Fruit fly (Drosophila melanogaster) whole organism, wandering third instar larva: Measurements from ENCODE around the gene fuss.

Experiments used
- Abd-B ChIP-seq: fragments of >200 bp; optimal IDR thresholded peaks from 2 replicates; lab custom pipeline; 2017; ENCODE audit warnings: missing biosample characterization, missing genetic modification characterization
- CG32264 ChIP-seq: fragments of 200-800 bp; sonication (Bioruptor generic); optimal IDR thresholded peaks from 2 replicates; lab custom pipeline; 2016; ENCODE audit warnings: missing biosample characterization, missing genetic modification characterization
- CG9705 ChIP-seq: fragments of 200-800 bp; sonication (Bioruptor generic); optimal IDR thresholded peaks from 2 replicates; lab custom pipeline; 2018; ENCODE audit warnings: missing biosample characterization, mild to moderate bottlenecking, missing genetic modification characterization
- Dfd ChIP-seq: fragments of >200 bp; optimal IDR thresholded peaks from 2 replicates; lab custom pipeline; 2017; ENCODE audit warnings: missing biosample characterization, missing genetic modification characterization
- Dif ChIP-seq: fragments of 200-275, 200-300 bp; sonication (Bioruptor generic); optimal IDR thresholded peaks from 2 replicates; lab custom pipeline; 2018; ENCODE audit warnings: missing biosample characterization, missing genetic modification characterization; ENCODE audit not compliant: partially characterized antibody
- GATAd ChIP-seq: sonication (Bioruptor generic); optimal IDR thresholded peaks from 2 replicates; lab custom pipeline; 2016; ENCODE audit warnings: missing biosample characterization, missing genetic modification characterization
- Hnf4 ChIP-seq: fragments of 200-800 bp; sonication (Bioruptor generic); optimal IDR thresholded peaks from 2 replicates; lab custom pipeline; 2016; ENCODE audit warnings: missing biosample characterization, mild to moderate bottlenecking, missing genetic modification characterization
- Hr78 ChIP-seq: fragments of >200 bp; optimal IDR thresholded peaks from 2 replicates; lab custom pipeline; 2017; ENCODE audit warnings: missing biosample characterization, missing genetic modification characterization
- Jra ChIP-seq: sonication (Bioruptor generic); optimal IDR thresholded peaks from 2 replicates; lab custom pipeline; 2016; ENCODE audit warnings: missing biosample characterization, missing genetic modification characterization
- Mio ChIP-seq: sonication (Bioruptor generic); optimal IDR thresholded peaks from 2 replicates; lab custom pipeline; 2016; ENCODE audit warnings: missing biosample characterization, missing genetic modification characterization
- N ChIP-seq: fragments of >200 bp; optimal IDR thresholded peaks from 2 replicates; lab custom pipeline; 2018; ENCODE audit warnings: missing biosample characterization, missing external identifiers, missing genetic modification characterization
- OdsH ChIP-seq: fragments of 200-800 bp; sonication (Bioruptor generic); optimal IDR thresholded peaks from 2 replicates; lab custom pipeline; 2016; ENCODE audit warnings: missing biosample characterization, mild to moderate bottlenecking, missing genetic modification characterization
- Rel ChIP-seq, 2 experiments: fragments of 200-800 bp; sonication (Bioruptor generic) in 1 of 2; optimal IDR thresholded peaks; 2 replicates in 1 of 2; 3 replicates in 1 of 2; lab custom pipeline; 2016 to 2019; ENCODE audit warnings: mild to moderate bottlenecking in 2 of 2, missing biosample characterization in 2 of 2, missing genetic modification characterization in 2 of 2, moderate library complexity in 1 of 2
- brk ChIP-seq: fragments of 200-800 bp; sonication (Bioruptor generic); optimal IDR thresholded peaks from 2 replicates; lab custom pipeline; 2016; ENCODE audit warnings: missing biosample characterization, mild to moderate bottlenecking, missing genetic modification characterization
- dmrt93B ChIP-seq: fragments of 200-800 bp; sonication (Bioruptor generic); optimal IDR thresholded peaks from 2 replicates; lab custom pipeline; 2018; ENCODE audit warnings: missing biosample characterization, mild to moderate bottlenecking, missing genetic modification characterization
- dsf ChIP-seq: sonication (Bioruptor generic); optimal IDR thresholded peaks from 2 replicates; lab custom pipeline; 2016; ENCODE audit warnings: missing biosample characterization, missing genetic modification characterization, borderline replicate concordance
- ey ChIP-seq: fragments of 200-800 bp; sonication (Bioruptor generic); optimal IDR thresholded peaks from 2 replicates; lab custom pipeline; 2016; ENCODE audit warnings: missing biosample characterization, missing genetic modification characterization
- fru ChIP-seq: fragments of 200-800 bp; sonication (Bioruptor generic); optimal IDR thresholded peaks from 3 replicates; lab custom pipeline; 2016; ENCODE audit warnings: missing biosample characterization, mild to moderate bottlenecking, missing genetic modification characterization
- h ChIP-seq: fragments of 200-800 bp; sonication (Bioruptor generic); optimal IDR thresholded peaks from 3 replicates; lab custom pipeline; 2016; ENCODE audit warnings: missing biosample characterization, mild to moderate bottlenecking, missing genetic modification characterization
- jim ChIP-seq: fragments of 175-275, 200-325 bp; sonication (Bioruptor generic); optimal IDR thresholded peaks from 2 replicates; lab custom pipeline; 2016; ENCODE audit warnings: missing biosample characterization, mild to moderate bottlenecking, missing genetic modification characterization
- lola ChIP-seq: fragments of >200 bp; optimal IDR thresholded peaks from 2 replicates; lab custom pipeline; 2017; ENCODE audit warnings: missing biosample characterization, missing genetic modification characterization
- pan ChIP-seq: fragments of >200 bp; optimal IDR thresholded peaks from 2 replicates; lab custom pipeline; 2017
- psq ChIP-seq: fragments of 200-800 bp; sonication (Bioruptor generic); optimal IDR thresholded peaks from 3 replicates; lab custom pipeline; 2017; ENCODE audit warnings: missing biosample characterization, mild to moderate bottlenecking, missing genetic modification characterization, moderate library complexity
- sv ChIP-seq: fragments of 200-800 bp; sonication (Bioruptor generic); optimal IDR thresholded peaks from 3 replicates; lab custom pipeline; 2016; ENCODE audit warnings: missing biosample characterization, missing genetic modification characterization
- tai ChIP-seq: sonication (Bioruptor generic); optimal IDR thresholded peaks from 2 replicates; lab custom pipeline; 2016; ENCODE audit warnings: missing biosample characterization, missing genetic modification characterization
- usp ChIP-seq: fragments of >200 bp; optimal IDR thresholded peaks from 2 replicates; lab custom pipeline; 2017; ENCODE audit warnings: missing biosample characterization, missing genetic modification characterization
- woc ChIP-seq: sonication (Bioruptor generic); optimal IDR thresholded peaks from 2 replicates; lab custom pipeline; 2016; ENCODE audit warnings: missing biosample characterization, mild to moderate bottlenecking, missing genetic modification characterization

Gene fuss

DNA sequence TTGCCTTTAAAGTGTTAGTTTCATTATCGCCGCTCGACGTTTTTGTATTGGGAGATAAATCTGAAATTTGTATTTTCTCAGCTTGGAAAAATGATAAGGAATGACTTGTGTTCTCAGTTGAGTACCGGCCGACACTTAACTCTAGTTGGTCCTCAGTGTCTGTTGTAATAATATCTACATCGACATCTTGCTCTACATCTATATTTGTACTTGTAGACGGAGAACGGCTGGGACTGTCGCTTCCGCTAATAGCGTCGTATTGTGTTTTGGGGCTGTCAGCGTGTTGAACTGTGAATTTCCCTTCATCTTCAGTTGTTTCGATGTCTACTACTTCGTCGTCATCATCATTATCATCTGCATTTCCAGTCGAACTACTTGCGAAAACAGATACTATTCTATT is 14.6 kb downstream of the fuss start:
- TF ChIP-seq Hr78 (no peak), OdsH (GFP tag; lab: Kevin White, UChicago) (no peak), Mio (GFP tag; lab: Kevin White, UChicago) (no peak), ey (no peak), CG32264 (GFP tag; lab: Kevin White, UChicago) (no peak), N (GFP tag; lab: Kevin White, UChicago) (no peak), tai (GFP tag; lab: Kevin White, UChicago) (no peak), lola (GFP tag; lab: Kevin White, UChicago) (no peak), pan (lab: Kevin White, UChicago) (no peak), Jra (GFP tag; lab: Kevin White, UChicago) (no peak)

DNA sequence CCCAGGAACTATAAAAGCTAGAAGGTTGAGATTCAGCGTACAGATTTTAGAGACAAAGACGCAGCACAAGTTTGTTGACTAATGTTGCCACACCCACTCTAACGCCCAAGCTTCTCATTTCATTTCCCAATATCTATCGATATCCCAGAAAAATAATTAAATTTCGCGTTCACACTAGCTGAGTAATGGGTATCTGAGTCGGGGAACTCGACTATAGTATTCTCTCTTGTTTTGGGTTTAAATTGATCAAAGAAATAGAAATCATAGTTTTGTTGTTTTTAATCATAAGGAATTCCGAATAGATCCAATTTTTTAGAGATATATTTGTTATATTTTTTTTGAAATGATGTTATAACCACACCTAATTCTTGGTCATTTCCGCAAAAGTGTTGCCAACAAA is 15.1 kb downstream of the fuss start:
- TF ChIP-seq ey: no peak
- TF ChIP-seq CG9705 (GFP tag; lab: Kevin White, UChicago): no peak
- peak; percentile 84 for TF ChIP-seq Dfd (GFP tag; lab: Kevin White, UChicago)

dm6 chr4:961045-961576 is 17.2 kb downstream of the fuss start:
- TF ChIP-seq Jra (GFP tag; lab: Kevin White, UChicago): no peak
- peak; percentile 6 for TF ChIP-seq Dfd (GFP tag; lab: Kevin White, UChicago)
- TF ChIP-seq, all 38 proteins: peak for 1

DNA sequence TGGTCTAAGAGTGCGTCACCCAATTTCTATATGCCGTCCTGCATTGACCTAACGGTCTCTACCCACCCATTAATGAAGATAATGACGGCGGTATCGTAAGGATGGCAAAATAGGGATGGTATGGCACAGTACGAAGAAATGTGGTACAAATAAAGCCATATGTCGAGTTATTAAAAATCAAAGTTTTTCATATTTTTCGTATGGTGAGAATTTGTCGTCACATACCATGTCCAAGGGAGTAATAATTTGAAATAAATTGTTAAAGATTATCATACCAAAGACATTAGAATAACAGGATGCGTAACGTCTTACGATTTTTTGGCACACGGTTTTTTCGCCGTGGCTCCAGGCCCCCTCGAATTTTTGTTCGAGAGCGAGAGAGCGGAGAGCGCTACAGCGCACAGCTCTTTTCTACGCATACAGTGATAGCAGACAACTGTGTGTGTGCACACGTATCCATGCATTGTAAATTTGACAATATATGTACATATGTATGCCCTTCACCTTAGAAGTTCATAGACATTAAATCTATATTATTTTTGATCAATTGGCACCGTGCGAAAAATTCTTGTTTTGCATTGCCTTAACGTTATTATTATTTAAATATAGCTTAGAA is 18.3 kb downstream of the fuss start:
- no peak for TF ChIP-seq dmrt93B (GFP tag; lab: Kevin White, UChicago)
- peak; percentile 53 for TF ChIP-seq Dfd (GFP tag; lab: Kevin White, UChicago)
- TF ChIP-seq Jra (GFP tag; lab: Kevin White, UChicago): no peak
- TF ChIP-seq N (GFP tag; lab: Kevin White, UChicago): peak; percentile 19
- TF ChIP-seq sv (GFP tag; lab: Kevin White, UChicago): no peak

DNA sequence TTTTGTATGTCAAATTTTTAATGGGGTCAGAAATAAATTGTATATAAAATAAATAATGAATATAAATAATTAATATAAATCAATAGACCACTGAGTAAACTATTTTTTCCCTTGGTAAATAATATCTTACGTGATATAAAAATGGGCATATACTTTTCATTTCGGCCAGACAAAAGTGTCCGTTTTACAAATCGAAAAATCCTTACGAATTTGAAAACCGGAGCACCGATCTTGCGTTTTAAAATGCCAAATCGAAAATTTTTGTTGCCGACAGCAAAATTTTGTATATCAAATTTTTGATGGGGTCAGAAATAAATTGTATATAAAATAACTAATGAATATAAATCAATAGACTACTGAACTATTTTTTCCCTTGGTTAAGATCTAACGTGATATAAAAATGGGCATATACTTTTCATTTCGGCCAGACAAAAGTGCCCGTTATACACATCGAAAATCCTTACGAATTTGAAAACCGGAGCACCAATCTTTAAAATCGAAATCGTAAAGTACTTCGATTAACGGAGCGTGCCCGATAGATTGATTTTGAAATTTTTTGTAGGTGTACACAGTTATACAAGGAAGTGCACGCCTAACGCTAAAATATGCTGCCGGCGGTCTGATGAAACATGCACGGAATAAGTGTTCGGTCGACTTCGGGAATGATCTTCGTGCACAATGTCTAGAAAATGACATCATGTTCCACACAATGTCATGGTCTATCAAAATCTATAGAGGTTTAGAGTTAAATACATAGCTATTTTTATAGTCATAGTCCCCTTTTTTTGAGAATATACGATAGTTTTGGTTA is 19.0 kb downstream of the fuss start:
- no peak for TF ChIP-seq Rel (GFP tag; optimal IDR thresholded peaks at IDR 0.05; lab: Kevin White, UChicago)
- TF ChIP-seq Rel (tag; optimal IDR thresholded peaks at IDR 0.05; lab: Kevin White, UChicago): no peak
- peak; percentile 63 for TF ChIP-seq woc (GFP tag; lab: Kevin White, UChicago)
- no peak for TF ChIP-seq Mio (GFP tag; lab: Kevin White, UChicago)
- peak; percentile 0 for TF ChIP-seq N (GFP tag; lab: Kevin White, UChicago)
- no peak for TF ChIP-seq OdsH (GFP tag; lab: Kevin White, UChicago)

DNA sequence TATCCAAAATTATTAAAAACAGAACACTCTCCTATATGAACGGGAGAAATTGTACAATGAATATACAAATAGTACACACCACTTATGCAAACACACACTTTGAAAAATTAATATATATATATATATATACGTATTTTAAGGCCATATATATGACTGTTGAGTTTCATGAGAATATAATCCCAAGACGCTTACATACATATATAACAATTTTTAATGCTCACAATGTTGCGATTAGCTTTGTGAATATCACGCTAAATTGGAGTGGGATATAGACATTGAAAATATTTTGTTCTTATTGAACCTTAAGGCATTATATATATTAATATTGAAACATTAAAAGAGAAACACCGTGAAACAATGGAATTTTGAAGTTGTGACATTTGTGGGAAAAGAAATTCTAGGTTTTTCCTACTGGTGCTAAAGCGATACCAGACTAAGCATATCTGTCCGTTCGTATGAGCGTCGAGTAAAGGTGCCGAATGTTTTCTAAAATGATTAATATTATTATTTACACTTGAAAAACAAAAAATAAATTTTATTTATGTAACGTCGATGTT is 20.1 kb downstream of the fuss start, which contains the start of gene 4E-T:
Gene 4E-T (minus strand): TSS at position 300 of the 557 bp plus-strand sequence.
- no peak for TF ChIP-seq fru (GFP tag; lab: Kevin White, UChicago)
- TF ChIP-seq N (GFP tag; lab: Kevin White, UChicago): peak; percentile 46
- peak; percentile 45 for TF ChIP-seq woc (GFP tag; lab: Kevin White, UChicago)
- TF ChIP-seq Hr78: peak; percentile 44
- no peak for TF ChIP-seq lola (GFP tag; lab: Kevin White, UChicago)
- no peak for TF ChIP-seq usp (GFP tag; lab: Kevin White, UChicago)
- TF ChIP-seq brk: peak; percentile 4
- TF ChIP-seq, all 38 proteins: peak for 4

- no peak for TF ChIP-seq Mio (GFP tag; lab: Kevin White, UChicago)
- no peak for TF ChIP-seq N (GFP tag; lab: Kevin White, UChicago)
- no peak for TF ChIP-seq Abd-B (GFP tag; lab: Kevin White, UChicago)
- TF ChIP-seq GATAd (GFP tag; lab: Kevin White, UChicago): no peak
- TF ChIP-seq dsf (GFP tag; lab: Kevin White, UChicago): no peak
- no peak for TF ChIP-seq Jra (GFP tag; lab: Kevin White, UChicago)
- TF ChIP-seq jim: no peak
- no peak for TF ChIP-seq Hnf4 (GFP tag; lab: Kevin White, UChicago)
- TF ChIP-seq tai (GFP tag; lab: Kevin White, UChicago): no peak
- no peak for TF ChIP-seq fru (GFP tag; lab: Kevin White, UChicago)
- no peak for TF ChIP-seq woc (GFP tag; lab: Kevin White, UChicago)
- TF ChIP-seq Dif (GFP tag; lab: Kevin White, UChicago): no peak
- TF ChIP-seq h (GFP tag; lab: Kevin White, UChicago): no peak
- TF ChIP-seq CG9705 (GFP tag; lab: Kevin White, UChicago): no peak
- TF ChIP-seq psq (GFP tag; lab: Kevin White, UChicago): no peak
- no peak for TF ChIP-seq sv (GFP tag; lab: Kevin White, UChicago)
- no peak for TF ChIP-seq CG32264 (GFP tag; lab: Kevin White, UChicago)
Observed at dm6 chr4:949313-949712, 29.0 kb downstream of the fuss start.
